Fruit fly (Drosophila melanogaster): ENCODE measurements around the gene CG32262.

CG32262 gene

DNA sequence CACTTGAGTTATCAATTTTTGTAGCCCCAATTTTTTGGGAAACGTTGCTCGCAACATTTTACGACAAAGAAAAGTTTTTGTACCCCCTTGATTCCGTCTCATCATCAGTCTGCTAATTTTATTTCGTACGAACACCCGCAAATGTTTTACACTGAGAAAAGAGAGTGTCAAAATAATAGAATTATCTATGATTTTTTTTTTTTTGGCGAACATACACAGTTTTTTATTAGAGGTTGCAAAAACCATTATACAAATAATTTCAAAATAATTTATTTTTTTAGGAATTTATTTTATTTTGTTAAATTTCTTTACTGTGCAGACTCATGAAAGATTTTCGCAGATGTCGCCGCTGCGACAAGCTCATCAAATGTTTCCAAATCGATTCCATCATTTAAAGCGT lies 11.5 kb downstream of the CG32262 start (continued):
- TF ChIP-seq amos (GFP tag; IDR thresholded peaks at IDR 0.05; ENCODE audit: partially characterized antibody) (no peak), knrl (GFP tag; IDR thresholded peaks at IDR 0.05; ENCODE audit: partially characterized antibody) (no peak), Trl (optimal IDR thresholded peaks at IDR 0.05) (no peak), Trl (GFP tag; optimal IDR thresholded peaks at IDR 0.05) (no peak), mirr (GFP tag; optimal IDR thresholded peaks at IDR 0.05) (no peak), GATAe (GFP tag; conservative IDR thresholded peaks at IDR 0.05) (no peak), tio (GFP tag; optimal IDR thresholded peaks at IDR 0.05) (peak; percentile 16), Hsf (GFP tag; optimal IDR thresholded peaks at IDR 0.05) (no peak), mld (GFP tag; IDR thresholded peaks at IDR 0.05; ENCODE audit: partially characterized antibody) (no peak), CG43689 (GFP tag; IDR thresholded peaks at IDR 0.05) (no peak), HLHmδ (GFP tag; optimal IDR thresholded peaks at IDR 0.05) (no peak), CG7786 (GFP tag; optimal IDR thresholded peaks at IDR 0.05) (no peak), Awh (GFP tag; IDR thresholded peaks at IDR 0.05) (no peak), CG10959 (GFP tag; IDR thresholded peaks at IDR 0.05) (no peak), Usf (GFP tag; optimal IDR thresholded peaks at IDR 0.05) (no peak), CG17385 (GFP tag; optimal IDR thresholded peaks at IDR 0.05) (peak; percentile 2), Optix (GFP tag; IDR thresholded peaks at IDR 0.05) (no peak), sc (optimal IDR thresholded peaks at IDR 0.05) (no peak), sc (GFP tag; optimal IDR thresholded peaks at IDR 0.05) (no peak), tin (GFP tag; optimal IDR thresholded peaks at IDR 0.05) (no peak), CG15269 (tag; optimal IDR thresholded peaks at IDR 0.05) (peak; percentile 28), bbx (GFP tag; IDR thresholded peaks at IDR 0.05; ENCODE audit: partially characterized antibody) (no peak), chinmo (GFP tag; IDR thresholded peaks at IDR 0.05; ENCODE audit: partially characterized antibody) (no peak), CG5245 (GFP tag; optimal IDR thresholded peaks at IDR 0.05) (no peak), Fer1 (GFP tag; optimal IDR thresholded peaks at IDR 0.05) (peak; percentile 33), zen (tag; optimal IDR thresholded peaks at IDR 0.05) (no peak), CG10543 (GFP tag; optimal IDR thresholded peaks at IDR 0.05) (no peak), unpg (GFP tag; optimal IDR thresholded peaks at IDR 0.05) (peak; percentile 35), Sox100B (GFP tag; optimal IDR thresholded peaks at IDR 0.05) (no peak), HLH54F (GFP tag; optimal IDR thresholded peaks at IDR 0.05) (no peak), CG2120 (GFP tag; optimal IDR thresholded peaks at IDR 0.05) (peak; percentile 5), ERR (GFP tag; optimal IDR thresholded peaks at IDR 0.05) (no peak), CG6689 (GFP tag; IDR thresholded peaks at IDR 0.05) (peak; percentile 34), CG9727 (GFP tag; optimal IDR thresholded peaks at IDR 0.05) (no peak), CG3847 (GFP tag; IDR thresholded peaks at IDR 0.05) (no peak), CG17328 (GFP tag; IDR thresholded peaks at IDR 0.05) (peak; percentile 41; the same call in 1 of the 2 replicates), nau (GFP tag; optimal IDR thresholded peaks at IDR 0.05) (no peak), CG3281 (GFP tag; optimal IDR thresholded peaks at IDR 0.05) (no peak), Xbp1 (GFP tag; optimal IDR thresholded peaks at IDR 0.05) (peak; percentile 4), so (GFP tag; IDR thresholded peaks at IDR 0.05) (no peak), CG30403 (GFP tag; optimal IDR thresholded peaks at IDR 0.05) (peak; percentile 28), CG6813 (GFP tag; optimal IDR thresholded peaks at IDR 0.05) (no peak), CG18011 (GFP tag; optimal IDR thresholded peaks at IDR 0.05) (no peak), dan (GFP tag; IDR thresholded peaks at IDR 0.05) (no peak), H15 (GFP tag; IDR thresholded peaks at IDR 0.05) (no peak), CG17912 (GFP tag; optimal IDR thresholded peaks at IDR 0.05) (no peak), CG33557 (GFP tag; optimal IDR thresholded peaks at IDR 0.05) (no peak), rib (GFP tag; IDR thresholded peaks at IDR 0.05) (no peak), CG42726 (GFP tag; IDR thresholded peaks at IDR 0.05; ENCODE audit: partially characterized antibody) (no peak), CG1603 (tag; optimal IDR thresholded peaks at IDR 0.05) (no peak), mam (GFP tag; optimal IDR thresholded peaks at IDR 0.05) (no peak), bsh (GFP tag; optimal IDR thresholded peaks at IDR 0.05) (no peak)
